Worm (Caenorhabditis elegans) whole organism, young adult: ENCODE results near the gene Y57E12B.1.

Experiments used
- T07F8.4 ChIP-seq: sonication (generic microtip); optimal IDR thresholded peaks from 2 replicates; lab custom pipeline; 2016; ENCODE audit warnings: mild to moderate bottlenecking, missing genetic modification characterization, moderate library complexity, missing compliant biosample characterization
- gei-17 ChIP-seq: fragments of 200-800 bp; sonication (Bioruptor generic); optimal IDR thresholded peaks from 2 replicates; lab custom pipeline; 2018; ENCODE audit warnings: mild to moderate bottlenecking, missing genetic modification characterization, missing compliant biosample characterization
- ztf-28 ChIP-seq: fragments of 200-800 bp; sonication (Bioruptor generic); IDR thresholded peaks from 2 replicates; pipeline ENCODE4 v1.3.6; 2022; ENCODE audit warnings: missing genetic modification reagents, missing genetic modification characterization, missing compliant biosample characterization

DNA sequence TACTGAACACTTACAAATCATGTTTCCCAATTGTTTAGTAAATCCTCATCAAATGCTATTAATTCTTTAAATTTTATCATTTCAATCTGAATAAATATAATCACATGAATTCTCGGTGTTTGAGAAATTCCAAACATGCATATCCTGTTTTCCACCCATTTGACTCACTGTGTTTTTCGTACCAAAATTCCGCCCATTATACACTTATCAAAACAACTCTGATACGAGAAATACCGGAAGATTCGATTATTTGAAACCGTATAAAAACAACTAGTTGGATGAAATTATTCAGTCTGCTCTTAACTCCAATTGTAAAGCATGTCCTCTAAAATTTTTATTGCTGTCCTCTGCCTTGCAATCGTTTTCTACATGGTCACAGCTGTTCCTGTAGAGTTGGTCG is at the start of gene Y57E12B.1:
- no peak for TF ChIP-seq ztf-28 (GFP tag; lab: Robert Waterston, UW)
- no peak for TF ChIP-seq T07F8.4
- TF ChIP-seq gei-17 (GFP tag; lab: Kevin White, UChicago): no peak
